Fruit fly (Drosophila melanogaster) whole organism, prepupa: ENCODE results near the gene hep.

Experiments
- Blimp-1 ChIP-seq: fragments of 200-800 bp; sonication (Bioruptor generic); optimal IDR thresholded peaks from 3 replicates; lab custom pipeline; 2017; ENCODE audit warnings: missing biosample characterization, missing genetic modification characterization, mild to moderate bottlenecking, moderate library complexity, missing genetic modification reagents
- CG10631 ChIP-seq: fragments of 200-800 bp; sonication (Bioruptor generic); optimal IDR thresholded peaks from 2 replicates; lab custom pipeline; 2016; ENCODE audit warnings: missing biosample characterization, missing genetic modification characterization
- CG10669 ChIP-seq: fragments of 200-800 bp; sonication (Bioruptor generic); optimal IDR thresholded peaks from 3 replicates; lab custom pipeline; 2018; ENCODE audit warnings: missing biosample characterization, mild to moderate bottlenecking, missing genetic modification characterization, moderate library complexity
- CG11294 ChIP-seq: fragments of 200-800 bp; sonication (Bioruptor generic); IDR thresholded peaks from 2 replicates; pipeline ENCODE4 v1.3.6; 2022; ENCODE audit warnings: missing biosample characterization, missing genetic modification characterization
- CG11762 ChIP-seq: fragments of 200-800 bp; sonication (Bioruptor generic); optimal IDR thresholded peaks from 3 replicates; lab custom pipeline; 2016; ENCODE audit warnings: missing biosample characterization, missing genetic modification characterization; ENCODE audit not compliant: insufficient read depth
- CG11902 ChIP-seq: fragments of 200-800 bp; sonication (Bioruptor generic); optimal IDR thresholded peaks from 3 replicates; lab custom pipeline; 2016; ENCODE audit warnings: missing biosample characterization, missing genetic modification characterization
- CG15336 ChIP-seq: fragments of 200-800 bp; sonication (Bioruptor generic); IDR thresholded peaks from 2 replicates; pipeline ENCODE4 v1.3.6; 2022; ENCODE audit warnings: missing biosample characterization, missing genetic modification characterization
- CG1621 ChIP-seq: fragments of 200-800 bp; sonication (Bioruptor generic); optimal IDR thresholded peaks from 3 replicates; lab custom pipeline; 2018; ENCODE audit warnings: missing biosample characterization, mild to moderate bottlenecking, missing genetic modification characterization
- CG16779 ChIP-seq: fragments of 200-800 bp; sonication (Bioruptor generic); optimal IDR thresholded peaks from 3 replicates; lab custom pipeline; 2017; ENCODE audit warnings: missing biosample characterization, mild to moderate bottlenecking, missing genetic modification characterization
- CG3032 ChIP-seq: fragments of 200-800 bp; optimal IDR thresholded peaks from 2 replicates; lab custom pipeline; 2019; ENCODE audit warnings: missing biosample characterization, mild to moderate bottlenecking, missing genetic modification characterization, moderate library complexity
- CG31627 ChIP-seq: fragments of 200-800 bp; sonication (Bioruptor generic); optimal IDR thresholded peaks from 3 replicates; lab custom pipeline; 2016; ENCODE audit warnings: missing biosample characterization, missing genetic modification characterization
- CG32006 ChIP-seq: fragments of 200-800 bp; sonication (Bioruptor generic); optimal IDR thresholded peaks from 3 replicates; lab custom pipeline; 2017; ENCODE audit warnings: missing biosample characterization, mild to moderate bottlenecking, missing genetic modification characterization
- CG34406 ChIP-seq: fragments of 200-800 bp; sonication (Bioruptor generic); optimal IDR thresholded peaks from 3 replicates; lab custom pipeline; 2016; ENCODE audit warnings: missing biosample characterization, missing genetic modification characterization
- CG3919 ChIP-seq: fragments of 200-800 bp; sonication (Bioruptor generic); optimal IDR thresholded peaks from 3 replicates; lab custom pipeline; 2016; ENCODE audit warnings: missing biosample characterization, missing genetic modification characterization
- CG4318 ChIP-seq: fragments of 200-800 bp; sonication (Bioruptor generic); optimal IDR thresholded peaks from 3 replicates; lab custom pipeline; 2017; ENCODE audit warnings: missing biosample characterization, mild to moderate bottlenecking, missing genetic modification characterization
- CG6163 ChIP-seq: fragments of 200-800 bp; sonication (Bioruptor generic); IDR thresholded peaks from 3 replicates; pipeline ENCODE4 v1.3.6; 2022; ENCODE audit warnings: missing biosample characterization, missing genetic modification characterization
- CG6808 ChIP-seq: fragments of 200-800 bp; sonication (Bioruptor generic); optimal IDR thresholded peaks from 3 replicates; lab custom pipeline; 2017; ENCODE audit warnings: missing biosample characterization, missing genetic modification characterization, mild to moderate bottlenecking, moderate library complexity, missing genetic modification reagents
- CG8119 ChIP-seq: fragments of 200-800 bp; sonication (Bioruptor generic); IDR thresholded peaks from 3 replicates; pipeline ENCODE4 v1.3.6; 2022; ENCODE audit warnings: missing biosample characterization, missing genetic modification characterization
- CG8319 ChIP-seq: fragments of 200-800 bp; sonication (Bioruptor generic); optimal IDR thresholded peaks from 3 replicates; lab custom pipeline; 2016; ENCODE audit warnings: missing biosample characterization, missing genetic modification characterization
- CG9139 ChIP-seq: fragments of 200-800 bp; sonication (Bioruptor generic); optimal IDR thresholded peaks from 3 replicates; lab custom pipeline; 2017; ENCODE audit warnings: missing biosample characterization, mild to moderate bottlenecking, missing genetic modification characterization
- Eip78C ChIP-seq: fragments of 200-800 bp; sonication (Bioruptor generic); peaks from one replicate; lab custom pipeline; 2016; ENCODE audit warnings: missing biosample characterization, missing genetic modification characterization
- Eip93F ChIP-seq: fragments of 200-800 bp; sonication (Bioruptor generic); optimal IDR thresholded peaks from 2 replicates; lab custom pipeline; 2016; ENCODE audit warnings: missing biosample characterization, mild to moderate bottlenecking, missing genetic modification characterization
- Ets96B ChIP-seq: fragments of 200-800 bp; optimal IDR thresholded peaks from 2 replicates; lab custom pipeline; 2019; ENCODE audit warnings: missing biosample characterization, mild to moderate bottlenecking, missing genetic modification characterization, moderate library complexity
- Gug ChIP-seq: fragments of 200-800 bp; sonication (Bioruptor generic); IDR thresholded peaks from 2 replicates; pipeline ENCODE4 v1.3.6; 2022; ENCODE audit warnings: missing biosample characterization, missing genetic modification characterization
- Hr38 ChIP-seq: sonication (Bioruptor generic); optimal IDR thresholded peaks from 2 replicates; lab custom pipeline; 2016; ENCODE audit warnings: missing biosample characterization, missing genetic modification characterization
- Hr39 ChIP-seq: fragments of 200-800 bp; sonication (Bioruptor generic); optimal IDR thresholded peaks from 2 replicates; lab custom pipeline; 2016; ENCODE audit warnings: missing biosample characterization, missing genetic modification characterization
- Hr4 ChIP-seq: fragments of 200-800 bp; sonication (Bioruptor generic); optimal IDR thresholded peaks from 3 replicates; lab custom pipeline; 2016; ENCODE audit warnings: missing biosample characterization, missing genetic modification characterization
- Lpt ChIP-seq: fragments of 200-800 bp; sonication (Bioruptor generic); optimal IDR thresholded peaks from 3 replicates; lab custom pipeline; 2016; ENCODE audit warnings: missing biosample characterization, missing genetic modification characterization
- Met ChIP-seq: fragments of 200-800 bp; sonication (Bioruptor generic); optimal IDR thresholded peaks from 3 replicates; lab custom pipeline; 2016; ENCODE audit warnings: missing biosample characterization, missing genetic modification characterization
- OdsH ChIP-seq: fragments of 200-800 bp; sonication (Bioruptor generic); optimal IDR thresholded peaks from 3 replicates; lab custom pipeline; 2016; ENCODE audit warnings: missing biosample characterization, missing genetic modification characterization
- Smox ChIP-seq: fragments of 200-800 bp; sonication (Bioruptor generic); optimal IDR thresholded peaks from 3 replicates; lab custom pipeline; 2016; ENCODE audit warnings: missing biosample characterization, missing genetic modification characterization
- Sox14 ChIP-seq: fragments of 200-800 bp; sonication (Bioruptor generic); optimal IDR thresholded peaks from 3 replicates; lab custom pipeline; 2016; ENCODE audit warnings: missing biosample characterization, missing genetic modification characterization
- achi ChIP-seq: fragments of 200-800 bp; sonication (Bioruptor generic); optimal IDR thresholded peaks from 3 replicates; lab custom pipeline; 2016; ENCODE audit warnings: missing biosample characterization, missing genetic modification characterization
- acj6 ChIP-seq: fragments of 200-800 bp; sonication (Bioruptor generic); optimal IDR thresholded peaks from 3 replicates; lab custom pipeline; 2016; ENCODE audit warnings: missing biosample characterization, missing genetic modification characterization
- cyc ChIP-seq: fragments of 200-800 bp; sonication (Bioruptor generic); optimal IDR thresholded peaks from 3 replicates; lab custom pipeline; 2016; ENCODE audit warnings: missing biosample characterization, missing genetic modification characterization
- dac ChIP-seq: fragments of 200-800 bp; sonication (Bioruptor generic); optimal IDR thresholded peaks from 2 replicates; lab custom pipeline; 2017; ENCODE audit warnings: missing biosample characterization, mild to moderate bottlenecking, missing genetic modification characterization
- dsx ChIP-seq: fragments of 200-800 bp; optimal IDR thresholded peaks from 3 replicates; lab custom pipeline; 2019; ENCODE audit warnings: missing biosample characterization, mild to moderate bottlenecking, missing genetic modification characterization, moderate library complexity; ENCODE audit not compliant: poor library complexity, severe bottlenecking
- eg ChIP-seq: fragments of 200-800 bp; sonication (Bioruptor generic); IDR thresholded peaks from 3 replicates; pipeline ENCODE4 v1.3.6; 2022; ENCODE audit warnings: missing biosample characterization, missing genetic modification characterization
- esn ChIP-seq: fragments of 200-800 bp; sonication (Bioruptor generic); optimal IDR thresholded peaks from 2 replicates; lab custom pipeline; 2016; ENCODE audit warnings: missing biosample characterization, mild to moderate bottlenecking, missing genetic modification characterization, moderate library complexity
- fd59A ChIP-seq: fragments of 200-800 bp; sonication (Bioruptor generic); optimal IDR thresholded peaks from 2 replicates; lab custom pipeline; 2017; ENCODE audit warnings: missing biosample characterization, mild to moderate bottlenecking, missing genetic modification characterization, missing genetic modification reagents
- fkh ChIP-seq: fragments of 200-800 bp; sonication (Bioruptor generic); optimal IDR thresholded peaks from 3 replicates; lab custom pipeline; 2017; ENCODE audit warnings: missing biosample characterization, mild to moderate bottlenecking, missing genetic modification characterization, moderate library complexity
- lz ChIP-seq: fragments of 200-800 bp; sonication (Bioruptor generic); optimal IDR thresholded peaks from 3 replicates; lab custom pipeline; 2016; ENCODE audit warnings: missing biosample characterization, missing genetic modification characterization
- net ChIP-seq: fragments of 200-800 bp; sonication (Bioruptor generic); optimal IDR thresholded peaks from 3 replicates; lab custom pipeline; 2016; ENCODE audit warnings: missing biosample characterization, missing genetic modification characterization
- pdm3 ChIP-seq: fragments of 200-800 bp; sonication (Bioruptor generic); optimal IDR thresholded peaks from 3 replicates; lab custom pipeline; 2016; ENCODE audit warnings: missing biosample characterization, missing genetic modification characterization
- salr ChIP-seq, 2 experiments: fragments of 200-800 bp; sonication (Bioruptor generic); optimal IDR thresholded peaks; 3 replicates each; lab custom pipeline; 2016 to 2018; ENCODE audit warnings: missing biosample characterization in 2 of 2, missing genetic modification characterization in 2 of 2, mild to moderate bottlenecking in 1 of 2
- svp ChIP-seq: fragments of 200-800 bp; sonication (Bioruptor generic); peaks from one replicate; lab custom pipeline; 2016; ENCODE audit warnings: missing biosample characterization, missing genetic modification characterization
- topi ChIP-seq: fragments of 200-800 bp; sonication (Bioruptor generic); optimal IDR thresholded peaks from 3 replicates; lab custom pipeline; 2016; ENCODE audit warnings: missing biosample characterization, missing genetic modification characterization

Gene hep

dm6 chrX:13113863-13114407, 23.7 kb upstream of the hep start:
- peak; percentile 6 for TF ChIP-seq CG3919 (GFP tag; lab: Kevin White, UChicago)
- no peak for TF ChIP-seq Gug
- TF ChIP-seq Hr39 (GFP tag; lab: Kevin White, UChicago) = no peak
- TF ChIP-seq CG10669 = no peak
- no peak for TF ChIP-seq OdsH (GFP tag; lab: Kevin White, UChicago)
- peak; percentile 51 for TF ChIP-seq Blimp-1 (GFP tag; lab: Kevin White, UChicago)
- TF ChIP-seq pdm3 (GFP tag; lab: Kevin White, UChicago) = no peak
- no peak for TF ChIP-seq Eip93F
- no peak for TF ChIP-seq CG16779
- no peak for TF ChIP-seq CG8319
- 0 out of 3 replicates have a peak, but pooled peaks have one; percentile 20 for TF ChIP-seq CG8119 (GFP tag; lab: Robert Waterston, UW)
- TF ChIP-seq CG10631 (GFP tag; lab: Kevin White, UChicago) = no peak
- no peak for TF ChIP-seq topi (GFP tag; lab: Kevin White, UChicago)
- no peak for TF ChIP-seq fd59A (GFP tag; lab: Kevin White, UChicago)
- TF ChIP-seq CG3032 (tag; lab: Kevin White, UChicago) = no peak
- TF ChIP-seq net (GFP tag; lab: Kevin White, UChicago) = no peak
- peak; percentile 29; the same call in 1 of the 3 replicates for TF ChIP-seq CG6163 (GFP tag; lab: Robert Waterston, UW)
- TF ChIP-seq cyc (GFP tag; lab: Kevin White, UChicago) = no peak
- no peak for TF ChIP-seq CG34406 (GFP tag; lab: Kevin White, UChicago)
- TF ChIP-seq CG31627 = no peak
- no peak for TF ChIP-seq dac
- TF ChIP-seq svp (GFP tag; lab: Kevin White, UChicago) = peak; percentile 51
- no peak for TF ChIP-seq Lpt (GFP tag; lab: Kevin White, UChicago)
- no peak for TF ChIP-seq achi (GFP tag; lab: Kevin White, UChicago)
- no peak for TF ChIP-seq CG15336 (GFP tag; lab: Robert Waterston, UW)
- no peak for TF ChIP-seq dsx
- TF ChIP-seq Hr4 = peak; percentile 44
- no peak for TF ChIP-seq CG11294 (GFP tag; lab: Robert Waterston, UW)
- no peak for TF ChIP-seq fkh
- TF ChIP-seq CG32006 (GFP tag; lab: Kevin White, UChicago) = peak; percentile 29
- 0 out of 3 replicates have a peak, but pooled peaks have one; percentile 21 for TF ChIP-seq eg (GFP tag; lab: Robert Waterston, UW)
- no peak for TF ChIP-seq CG9139 (GFP tag; lab: Kevin White, UChicago)
- no peak for TF ChIP-seq acj6
- TF ChIP-seq Met (GFP tag; lab: Kevin White, UChicago) = no peak
- no peak for TF ChIP-seq CG11762 (GFP tag; lab: Kevin White, UChicago)
- no peak for TF ChIP-seq CG6808
- TF ChIP-seq salr (GFP tag; optimal IDR thresholded peaks at IDR 0.05; lab: Kevin White, UChicago) = no peak
- peak; percentile 52 for TF ChIP-seq Eip78C
- no peak for TF ChIP-seq CG4318 (GFP tag; lab: Kevin White, UChicago)
- no peak for TF ChIP-seq Ets96B
- TF ChIP-seq Smox (GFP tag; lab: Kevin White, UChicago) = no peak
- TF ChIP-seq lz (GFP tag; lab: Kevin White, UChicago) = no peak
- TF ChIP-seq Sox14 (GFP tag; lab: Kevin White, UChicago) = no peak
- TF ChIP-seq CG1621 (tag; lab: Kevin White, UChicago) = no peak
- TF ChIP-seq Hr38 (GFP tag; lab: Kevin White, UChicago) = no peak
- TF ChIP-seq esn (GFP tag; lab: Kevin White, UChicago) = no peak
- no peak for TF ChIP-seq CG11902 (GFP tag; lab: Kevin White, UChicago)
